Worm (Caenorhabditis elegans) whole organism, midembryonic: ENCODE results near the gene golg-2.

Experiments
- cog-1 ChIP-seq: sonication (generic microtip); optimal IDR thresholded peaks from 2 replicates; lab custom pipeline; 2016; ENCODE audit warnings: missing genetic modification characterization, missing compliant biosample characterization
- flt-1 ChIP-seq: fragments of 200-800 bp; sonication (Bioruptor generic); IDR thresholded peaks from 2 replicates; pipeline ENCODE4 v1.3.6; 2022; ENCODE audit warnings: missing genetic modification characterization, missing compliant biosample characterization
- med-1 ChIP-seq: sonication (generic microtip); optimal IDR thresholded peaks from 2 replicates; lab custom pipeline; 2017; ENCODE audit warnings: missing genetic modification characterization, mild to moderate bottlenecking, missing compliant biosample characterization, antibody characterized with exemption, missing genetic modification reagents; ENCODE audit not compliant: insufficient read depth
- tab-1 ChIP-seq: fragments of 200-800 bp; sonication (Bioruptor generic); IDR thresholded peaks from 2 replicates; pipeline ENCODE4 v1.3.6; 2022; ENCODE audit warnings: missing genetic modification characterization, missing compliant biosample characterization
- ztf-23 ChIP-seq: fragments of 200-800 bp; sonication (Bioruptor generic); IDR thresholded peaks from 2 replicates; pipeline ENCODE4 v1.3.6; 2022; ENCODE audit warnings: missing genetic modification reagents, missing genetic modification characterization, missing compliant biosample characterization
- ztf-29 ChIP-seq: fragments of 200-800 bp; sonication (Bioruptor generic); IDR thresholded peaks from 2 replicates; pipeline ENCODE4 v1.3.6; 2022; ENCODE audit warnings: missing genetic modification reagents, missing genetic modification characterization, missing compliant biosample characterization

DNA sequence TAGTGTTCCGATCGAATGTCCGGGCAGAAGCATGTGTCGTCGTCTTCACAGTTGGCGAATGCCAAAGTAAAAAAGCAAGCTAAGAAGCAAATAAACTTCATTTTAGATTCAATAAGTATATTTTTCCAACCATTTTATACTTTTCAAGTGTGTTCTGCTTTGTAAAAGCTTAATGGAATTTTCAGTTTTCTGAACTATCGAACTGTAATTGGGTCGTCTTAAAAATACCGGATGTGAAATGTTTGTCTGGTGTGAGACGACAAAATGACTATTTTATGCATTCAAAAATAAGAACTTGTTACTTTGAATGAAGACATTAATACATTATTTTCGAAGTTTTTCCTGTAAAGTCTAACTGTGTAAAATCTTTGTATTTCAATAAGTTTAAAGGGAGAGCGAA is 41.2 kb downstream of the golg-2 start, which contains the start of gene F59A6.11:
- TF ChIP-seq ztf-23 (GFP tag; lab: Robert Waterston, UW) (no peak), ztf-29 (GFP tag; lab: Robert Waterston, UW) (no peak), med-1 (GFP tag; lab: Kevin White, UChicago) (no peak), tab-1 (no peak), cog-1 (no peak), flt-1 (GFP tag; lab: Robert Waterston, UW) (no peak)
